Worm (Caenorhabditis elegans): ENCODE measurements around the gene W04D12.1.

The W04D12.1 gene

DNA sequence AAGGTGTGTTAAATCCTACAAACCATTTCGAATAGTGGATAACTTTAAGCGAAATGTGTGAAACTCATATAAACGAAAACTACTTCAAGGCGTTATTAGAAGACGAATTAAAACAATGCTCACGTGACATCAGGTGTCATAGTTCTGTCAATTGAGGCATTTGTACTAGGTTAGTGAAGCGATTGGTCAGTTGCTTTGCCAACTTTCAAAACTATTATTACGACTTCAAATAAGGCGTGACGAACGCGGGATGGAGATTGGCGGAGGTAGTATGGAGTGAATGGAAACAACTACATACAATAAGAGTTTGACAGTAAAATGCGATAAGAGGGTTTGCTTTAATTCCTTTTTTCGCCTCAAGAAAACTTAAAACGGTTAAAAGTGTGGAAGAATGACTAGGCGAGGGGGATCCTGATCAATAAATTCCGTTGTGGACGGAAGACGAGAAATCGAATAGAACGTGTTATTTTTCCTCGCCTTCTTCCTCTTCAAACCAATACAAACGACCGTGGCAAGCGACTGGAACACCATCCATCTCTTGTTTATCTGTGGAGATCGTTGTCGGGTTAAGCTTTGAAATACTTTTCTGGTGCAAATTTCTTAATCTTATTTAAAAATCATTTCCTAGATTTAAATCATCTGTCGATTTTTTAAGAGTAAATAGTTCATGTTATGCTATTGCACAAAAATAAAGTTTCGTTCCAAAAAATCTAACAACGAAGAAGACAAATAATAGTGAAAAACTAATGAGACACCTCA is 4.3 kb downstream of the W04D12.1 start:
- no peak for TF ChIP-seq ref-1 (GFP tag; conservative IDR thresholded peaks at IDR 0.05)
- TF ChIP-seq T22C8.4 (GFP tag; IDR thresholded peaks at IDR 0.05): no peak
- no peak for TF ChIP-seq klf-2 (GFP tag; conservative IDR thresholded peaks at IDR 0.05)
- TF ChIP-seq cog-1 (tag; optimal IDR thresholded peaks at IDR 0.05): no peak
- TF ChIP-seq flt-1 (GFP tag; IDR thresholded peaks at IDR 0.05): no peak
- TF ChIP-seq ztf-23 (GFP tag; IDR thresholded peaks at IDR 0.05): no peak
- TF ChIP-seq ztf-29 (GFP tag; IDR thresholded peaks at IDR 0.05): no peak
- no peak for TF ChIP-seq tab-1 (GFP tag; IDR thresholded peaks at IDR 0.05)

DNA sequence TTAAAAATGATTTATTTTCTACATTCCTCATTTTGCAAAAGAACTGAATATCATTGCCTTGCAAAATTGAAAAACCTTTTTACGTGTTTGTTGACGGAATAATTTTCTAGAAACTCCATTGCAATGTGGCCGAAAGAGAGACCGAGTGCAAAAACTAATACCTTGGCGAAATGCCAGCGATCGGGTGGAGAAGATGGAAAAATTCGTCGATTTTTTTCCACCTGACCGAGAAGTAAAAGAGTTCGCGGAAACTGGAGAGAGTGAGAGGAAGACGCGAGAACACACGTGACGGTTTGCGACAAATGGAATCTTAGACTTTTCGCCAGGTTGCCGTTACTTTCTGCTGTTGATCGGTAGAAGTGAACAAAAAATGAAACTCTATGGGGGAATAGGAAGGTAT is 5.0 kb downstream of the W04D12.1 start:
- no peak for TF ChIP-seq T22C8.4 (GFP tag; IDR thresholded peaks at IDR 0.05)
- TF ChIP-seq ztf-23 (GFP tag; IDR thresholded peaks at IDR 0.05): no peak
- no peak for TF ChIP-seq ztf-29 (GFP tag; IDR thresholded peaks at IDR 0.05)
- TF ChIP-seq tab-1 (GFP tag; IDR thresholded peaks at IDR 0.05): no peak
- TF ChIP-seq ref-1 (GFP tag; conservative IDR thresholded peaks at IDR 0.05): no peak
- no peak for TF ChIP-seq cog-1 (tag; optimal IDR thresholded peaks at IDR 0.05)
- TF ChIP-seq klf-2 (GFP tag; conservative IDR thresholded peaks at IDR 0.05): no peak
- no peak for TF ChIP-seq flt-1 (GFP tag; IDR thresholded peaks at IDR 0.05)
- TF ChIP-seq med-1 (GFP tag; optimal IDR thresholded peaks at IDR 0.05; ENCODE audit: insufficient read depth): no peak

DNA sequence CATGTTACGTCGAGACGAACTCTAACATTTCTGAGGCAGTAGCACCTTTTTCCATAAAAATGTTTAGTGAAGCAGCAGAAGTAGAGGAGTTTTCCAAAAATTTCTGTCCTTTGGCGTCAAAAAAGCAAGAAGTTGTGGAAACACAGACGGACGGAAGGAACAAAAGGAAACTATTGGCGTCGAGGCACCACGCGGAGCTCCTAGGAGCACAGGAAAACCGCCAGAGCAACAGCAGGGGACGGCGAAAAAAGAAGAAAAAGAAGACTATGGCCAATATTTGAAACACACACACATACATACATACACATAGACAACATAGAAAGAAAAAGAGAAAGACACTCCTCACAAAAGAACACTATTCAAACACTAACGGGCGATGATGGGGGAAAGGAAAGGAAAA is 6.2 kb downstream of the W04D12.1 start:
- no peak for TF ChIP-seq T22C8.4 (GFP tag; IDR thresholded peaks at IDR 0.05)
- no peak for TF ChIP-seq ref-1 (GFP tag; conservative IDR thresholded peaks at IDR 0.05)
- TF ChIP-seq cog-1 (tag; optimal IDR thresholded peaks at IDR 0.05): no peak
- TF ChIP-seq flt-1 (GFP tag; IDR thresholded peaks at IDR 0.05): no peak
- no peak for TF ChIP-seq ztf-23 (GFP tag; IDR thresholded peaks at IDR 0.05)
- no peak for TF ChIP-seq ztf-29 (GFP tag; IDR thresholded peaks at IDR 0.05)
- TF ChIP-seq tab-1 (GFP tag; IDR thresholded peaks at IDR 0.05): no peak

DNA sequence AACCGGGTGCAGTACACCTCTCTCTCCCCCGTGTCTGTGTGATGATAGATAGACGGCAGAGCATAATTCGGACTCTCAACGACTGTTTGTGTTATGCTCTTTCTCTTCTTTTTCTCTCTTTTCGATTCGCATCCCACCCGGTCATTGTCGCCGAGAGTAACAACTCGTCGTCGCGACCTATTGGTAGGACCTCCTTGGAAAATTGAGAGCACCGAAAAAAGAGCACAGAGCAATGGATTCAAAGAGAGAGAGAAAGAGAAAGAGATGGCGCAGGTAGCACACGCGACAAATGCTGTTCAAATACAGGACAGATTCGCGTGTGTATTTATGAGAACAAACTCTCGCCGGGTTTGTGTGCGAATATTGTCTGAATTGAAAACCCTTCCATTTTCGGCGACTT is 6.9 kb downstream of the W04D12.1 start:
- TF ChIP-seq flt-1 (GFP tag; IDR thresholded peaks at IDR 0.05) (no peak), cog-1 (tag; optimal IDR thresholded peaks at IDR 0.05) (no peak), med-1 (GFP tag; optimal IDR thresholded peaks at IDR 0.05; ENCODE audit: insufficient read depth) (no peak), klf-2 (GFP tag; conservative IDR thresholded peaks at IDR 0.05) (no peak), T22C8.4 (GFP tag; IDR thresholded peaks at IDR 0.05) (no peak), ztf-23 (GFP tag; IDR thresholded peaks at IDR 0.05) (no peak), ztf-29 (GFP tag; IDR thresholded peaks at IDR 0.05) (no peak), ref-1 (GFP tag; conservative IDR thresholded peaks at IDR 0.05) (no peak), tab-1 (GFP tag; IDR thresholded peaks at IDR 0.05) (no peak)

DNA sequence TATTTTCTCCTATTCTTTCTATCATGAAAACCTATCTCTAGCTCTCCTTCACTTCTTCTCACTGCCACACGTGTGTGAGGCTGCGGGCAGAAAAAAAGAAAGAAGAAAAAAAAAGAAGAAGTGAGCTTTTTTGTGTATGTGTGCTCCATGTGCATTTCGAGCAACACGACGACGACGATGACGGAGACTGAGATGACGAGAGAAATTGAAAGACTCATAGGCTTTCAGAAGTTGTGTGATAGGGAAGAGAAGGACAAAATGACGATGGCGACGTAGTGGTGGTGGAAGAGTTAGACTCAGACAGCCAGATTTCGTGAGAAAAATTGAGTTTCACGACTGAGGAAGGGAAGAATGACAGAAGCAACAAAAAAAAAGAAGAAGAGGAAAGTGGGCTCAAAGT is 8.8 kb downstream of the W04D12.1 start:
- TF ChIP-seq ztf-23 (GFP tag; IDR thresholded peaks at IDR 0.05) (no peak), cog-1 (tag; optimal IDR thresholded peaks at IDR 0.05) (no peak), tab-1 (GFP tag; IDR thresholded peaks at IDR 0.05) (no peak), flt-1 (GFP tag; IDR thresholded peaks at IDR 0.05) (no peak), ztf-29 (GFP tag; IDR thresholded peaks at IDR 0.05) (no peak), T22C8.4 (GFP tag; IDR thresholded peaks at IDR 0.05) (no peak), ref-1 (GFP tag; conservative IDR thresholded peaks at IDR 0.05) (no peak), klf-2 (GFP tag; conservative IDR thresholded peaks at IDR 0.05) (no peak), med-1 (GFP tag; optimal IDR thresholded peaks at IDR 0.05; ENCODE audit: insufficient read depth) (no peak)

DNA sequence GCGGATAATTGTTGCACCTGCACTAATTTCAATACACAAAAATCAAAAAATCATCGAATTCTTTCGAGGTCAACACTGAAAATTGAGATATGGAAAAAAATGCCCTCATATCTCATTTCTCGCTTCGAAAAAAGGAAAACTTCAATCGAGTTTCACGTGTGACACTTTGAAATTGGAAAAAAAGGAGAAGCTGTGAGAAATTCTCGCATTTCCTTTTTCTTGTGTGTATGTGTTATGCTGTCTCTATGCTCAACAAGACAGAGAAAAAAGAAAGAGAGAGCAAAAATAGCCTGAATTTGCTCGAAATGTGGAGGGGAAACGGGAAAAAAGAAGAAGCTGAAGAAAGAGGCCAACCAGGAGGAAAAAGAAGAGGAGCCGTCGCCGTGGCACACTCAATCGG is 9.7 kb downstream of the W04D12.1 start:
- no peak for TF ChIP-seq T22C8.4 (GFP tag; IDR thresholded peaks at IDR 0.05)

DNA sequence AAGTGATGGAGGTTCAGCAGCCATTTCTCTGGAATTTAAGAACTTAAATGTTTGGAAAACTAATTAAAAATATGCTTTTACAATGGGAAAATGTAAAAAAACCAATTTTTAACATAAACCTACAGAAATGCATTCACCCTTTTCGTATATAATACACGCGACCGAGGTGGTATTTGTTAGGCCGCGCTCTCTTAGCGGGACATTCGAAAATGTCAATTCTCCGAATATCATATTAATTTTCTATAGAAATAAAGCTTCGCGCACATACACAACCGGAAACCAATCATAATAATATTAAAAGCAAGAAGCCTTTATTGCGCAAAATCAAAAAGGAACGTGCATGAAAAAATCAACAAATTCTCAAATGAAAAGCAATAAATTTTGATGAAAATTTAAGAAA is 16.5 kb downstream of the W04D12.1 start, which contains the start of gene ddx-23:
TSS of gene ddx-23 (minus strand) at position 30 of the 400 bp plus-strand sequence.
- TF ChIP-seq T22C8.4 (GFP tag; IDR thresholded peaks at IDR 0.05): no peak
- TF ChIP-seq ztf-29 (GFP tag; IDR thresholded peaks at IDR 0.05): no peak
- no peak for TF ChIP-seq med-1 (GFP tag; optimal IDR thresholded peaks at IDR 0.05; ENCODE audit: insufficient read depth)
- 0 out of 2 replicates have a peak, but pooled peaks have one; percentile 11 for TF ChIP-seq ztf-23 (GFP tag; IDR thresholded peaks at IDR 0.05)
- TF ChIP-seq klf-2 (GFP tag; conservative IDR thresholded peaks at IDR 0.05): no peak
- no peak for TF ChIP-seq ref-1 (GFP tag; conservative IDR thresholded peaks at IDR 0.05)
- no peak for TF ChIP-seq cog-1 (tag; optimal IDR thresholded peaks at IDR 0.05)
- TF ChIP-seq flt-1 (GFP tag; IDR thresholded peaks at IDR 0.05): no peak

DNA sequence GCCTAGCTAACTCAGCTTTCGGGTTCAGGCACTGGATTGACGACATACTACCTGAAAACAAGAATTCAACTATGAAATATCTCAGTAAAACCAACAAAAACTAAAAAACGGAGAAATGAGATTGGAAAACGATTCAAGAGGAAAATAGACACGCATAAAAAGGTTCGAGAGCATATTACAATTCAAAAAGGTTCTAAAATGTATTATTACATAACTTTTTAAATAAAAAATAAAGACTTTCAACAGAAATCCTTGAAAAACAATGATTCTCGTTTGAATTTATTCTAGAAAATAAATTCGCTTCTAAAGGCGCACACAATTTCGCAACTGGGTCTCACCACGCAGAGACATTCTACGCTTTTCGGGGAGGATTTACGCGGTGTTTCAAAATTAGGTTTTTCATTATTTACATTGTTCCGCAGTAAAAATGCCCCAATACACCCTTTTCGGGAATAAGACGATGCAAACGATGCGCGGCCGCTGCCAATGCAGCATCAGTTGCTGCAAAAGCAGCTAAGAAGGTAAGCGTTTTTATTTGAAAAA is 19.0 kb downstream of the W04D12.1 start, which contains the start of the genes cct-6 and alh-9:
TSS of gene cct-6 (minus strand) at position 51 of the 543 bp plus-strand sequence.
TSS of gene alh-9 (plus strand) at position 382 of the 543 bp plus-strand sequence.
- no peak for TF ChIP-seq med-1 (GFP tag; optimal IDR thresholded peaks at IDR 0.05; ENCODE audit: insufficient read depth)
- peak; percentile 72 for TF ChIP-seq cog-1 (tag; optimal IDR thresholded peaks at IDR 0.05)

DNA sequence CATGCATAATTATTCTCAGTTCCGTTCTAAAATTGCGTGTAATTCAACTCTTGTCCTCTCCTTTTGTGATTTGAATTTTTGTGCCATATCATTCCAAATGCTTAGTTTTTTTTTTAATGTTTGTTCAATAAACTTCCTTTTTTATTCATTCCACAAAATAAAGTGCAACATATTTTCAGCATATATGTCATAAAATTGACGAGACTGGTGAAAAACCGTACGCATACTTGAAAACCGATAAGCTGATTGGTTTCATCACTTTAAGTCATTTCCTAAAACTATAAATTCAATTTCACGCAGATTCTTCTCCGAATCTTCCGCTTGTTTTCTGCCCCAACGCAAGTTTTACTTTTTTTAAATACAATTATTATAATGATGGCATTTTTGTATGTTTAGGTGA is 22.3 kb downstream of the W04D12.1 start, which contains the start of gene dpf-4:
TSS of gene dpf-4 (plus strand) at position 301 of the 400 bp plus-strand sequence.
- no peak for TF ChIP-seq T22C8.4 (GFP tag; IDR thresholded peaks at IDR 0.05)
- no peak for TF ChIP-seq ztf-29 (GFP tag; IDR thresholded peaks at IDR 0.05)

DNA sequence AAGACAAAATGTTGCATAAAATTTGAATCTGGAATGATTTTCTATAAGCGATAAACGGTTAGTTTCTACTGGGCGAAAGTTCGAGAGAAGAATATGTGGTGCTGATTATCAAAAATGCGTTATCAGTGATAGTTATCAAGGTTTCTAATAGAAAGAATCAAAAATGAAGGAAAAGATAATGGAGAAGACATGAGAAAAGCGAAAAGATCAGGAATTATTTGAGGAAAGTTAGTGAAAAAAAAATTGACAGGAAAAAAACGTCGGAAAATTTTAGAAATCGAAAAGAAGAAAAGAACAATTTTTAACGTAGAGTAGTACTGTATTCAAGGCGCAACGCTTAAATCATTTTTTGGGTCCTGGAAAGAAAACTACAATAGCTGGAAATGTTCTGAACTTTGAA is 27.0 kb downstream of the W04D12.1 start, which contains the start of gene dnpp-1:
TSS of gene dnpp-1 (minus strand) at position 30 of the 400 bp plus-strand sequence.
- TF ChIP-seq klf-2 (GFP tag; conservative IDR thresholded peaks at IDR 0.05) (no peak), med-1 (GFP tag; optimal IDR thresholded peaks at IDR 0.05; ENCODE audit: insufficient read depth) (no peak), ztf-23 (GFP tag; IDR thresholded peaks at IDR 0.05) (no peak), cog-1 (tag; optimal IDR thresholded peaks at IDR 0.05) (no peak), T22C8.4 (GFP tag; IDR thresholded peaks at IDR 0.05) (no peak), flt-1 (GFP tag; IDR thresholded peaks at IDR 0.05) (no peak), ztf-29 (GFP tag; IDR thresholded peaks at IDR 0.05) (no peak), tab-1 (GFP tag; IDR thresholded peaks at IDR 0.05) (no peak), ref-1 (GFP tag; conservative IDR thresholded peaks at IDR 0.05) (no peak)

Measured in whole organism, midembryonic.